Fruit fly (Drosophila melanogaster) whole organism, adult: ENCODE results near the gene Tm1.
A peak's percentile ranks its signal among the peaks of the same experiment; 100 is the strongest.

Experiments used
- CG11617 ChIP-seq: fragments of 200-800 bp; sonication (Bioruptor generic); optimal IDR thresholded peaks from 2 replicates; lab custom pipeline; 2017; ENCODE audit warnings: mild to moderate bottlenecking, missing biosample characterization, missing genetic modification reagents, missing genetic modification characterization
- CG12768 ChIP-seq: fragments of 200-800 bp; sonication (Bioruptor generic); optimal IDR thresholded peaks from 2 replicates; lab custom pipeline; 2017; ENCODE audit warnings: missing biosample characterization, missing genetic modification characterization, mild to moderate bottlenecking, moderate library complexity, missing genetic modification reagents
- CG14711 ChIP-seq: fragments of 200-800 bp; sonication (Bioruptor generic); optimal IDR thresholded peaks from 2 replicates; lab custom pipeline; 2018; ENCODE audit warnings: missing biosample characterization, mild to moderate bottlenecking, missing genetic modification characterization, moderate library complexity
- CG1620 ChIP-seq: fragments of 200-800 bp; sonication (Bioruptor generic); optimal IDR thresholded peaks from 2 replicates; lab custom pipeline; 2016; ENCODE audit warnings: missing biosample characterization, missing genetic modification characterization
- CG33017 ChIP-seq: fragments of 200-800 bp; sonication (Bioruptor generic); optimal IDR thresholded peaks from 2 replicates; lab custom pipeline; 2018; ENCODE audit warnings: missing biosample characterization, mild to moderate bottlenecking, missing genetic modification characterization, moderate library complexity
- CG5204 ChIP-seq: fragments of 200-800 bp; sonication (Bioruptor generic); optimal IDR thresholded peaks from 2 replicates; lab custom pipeline; 2016; ENCODE audit warnings: missing biosample characterization, missing genetic modification characterization
- CG7045 ChIP-seq: fragments of 200-800 bp; sonication (Bioruptor generic); optimal IDR thresholded peaks from 2 replicates; lab custom pipeline; 2017; ENCODE audit warnings: missing biosample characterization, mild to moderate bottlenecking, missing genetic modification characterization
- CG7101 ChIP-seq: fragments of 200-800 bp; sonication (Bioruptor generic); optimal IDR thresholded peaks from 2 replicates; lab custom pipeline; 2018; ENCODE audit warnings: missing biosample characterization, mild to moderate bottlenecking, missing genetic modification characterization, moderate library complexity
- Clk ChIP-seq: fragments of 200-800 bp; sonication (Bioruptor generic); optimal IDR thresholded peaks from 2 replicates; lab custom pipeline; 2017; ENCODE audit warnings: missing biosample characterization, missing genetic modification characterization
- Crg-1 ChIP-seq: fragments of 200-800 bp; sonication (Bioruptor generic); optimal IDR thresholded peaks from 2 replicates; lab custom pipeline; 2016; ENCODE audit warnings: missing biosample characterization, missing genetic modification characterization
- Hr96 ChIP-seq: fragments of 200-800 bp; sonication (Bioruptor generic); optimal IDR thresholded peaks from 2 replicates; lab custom pipeline; 2016; ENCODE audit warnings: missing biosample characterization, missing genetic modification characterization
- Mnt ChIP-seq: fragments of 200-800 bp; sonication (Bioruptor generic); optimal IDR thresholded peaks from 2 replicates; lab custom pipeline; 2016; ENCODE audit warnings: missing biosample characterization, mild to moderate bottlenecking, missing genetic modification characterization
- bab1 ChIP-seq: fragments of 200-800 bp; sonication (Bioruptor generic); optimal IDR thresholded peaks from 3 replicates; lab custom pipeline; 2019; ENCODE audit warnings: missing biosample characterization, mild to moderate bottlenecking, missing genetic modification characterization, moderate library complexity
- cic ChIP-seq: fragments of 200-800 bp; sonication (Bioruptor generic); optimal IDR thresholded peaks from 2 replicates; lab custom pipeline; 2017; ENCODE audit warnings: missing biosample characterization, mild to moderate bottlenecking, missing genetic modification characterization, moderate library complexity
- cnc ChIP-seq, 2 experiments: fragments of >200 bp; optimal IDR thresholded peaks; 2 replicates each; lab custom pipeline; 2017
- ovo ChIP-seq: fragments of 200-800 bp; sonication (Bioruptor generic); optimal IDR thresholded peaks from 2 replicates; lab custom pipeline; 2016; ENCODE audit warnings: missing biosample characterization, missing genetic modification characterization
- pad ChIP-seq: fragments of 200-800 bp; sonication (Bioruptor generic); optimal IDR thresholded peaks from 3 replicates; lab custom pipeline; 2017; ENCODE audit warnings: missing biosample characterization, missing genetic modification characterization, mild to moderate bottlenecking, moderate library complexity, missing genetic modification reagents
- tj ChIP-seq: fragments of 200-800 bp; sonication (Bioruptor generic); optimal IDR thresholded peaks from 3 replicates; lab custom pipeline; 2017; ENCODE audit warnings: missing biosample characterization, mild to moderate bottlenecking, missing genetic modification characterization, moderate library complexity
- toe ChIP-seq: fragments of 200-800 bp; sonication (Bioruptor generic); optimal IDR thresholded peaks from 2 replicates; lab custom pipeline; 2016; ENCODE audit warnings: missing biosample characterization, missing genetic modification characterization

Gene Tm1

dm6 chr3R:15320747-15321085 is 42.7 kb downstream of the Tm1 start, which contains the start of gene ear:
Gene ear, plus strand, starts transcription at chr3R:15320756.
- TF ChIP-seq CG14711 (tag; lab: Kevin White, UChicago) (no peak), Clk (GFP tag; lab: Kevin White, UChicago) (no peak), CG12768 (GFP tag; lab: Kevin White, UChicago) (no peak), CG7045 (no peak), pad (GFP tag; lab: Kevin White, UChicago) (no peak), bab1 (no peak), CG11617 (GFP tag; lab: Kevin White, UChicago) (no peak), CG7101 (tag; lab: Kevin White, UChicago) (no peak), CG5204 (GFP tag; lab: Kevin White, UChicago) (no peak), cnc (optimal IDR thresholded peaks at IDR 0.05; lab: Kevin White, UChicago) (no peak)

- TF ChIP-seq ovo (GFP tag; lab: Kevin White, UChicago) (peak; percentile 43), CG7101 (tag; lab: Kevin White, UChicago) (no peak)
Observed at dm6 chr3R:15328083-15328779, 50.2 kb downstream of the Tm1 start, which contains the start of the genes CG6236 and ea. Gene CG6236, minus strand, starts transcription at chr3R:15328269. Gene ea, plus strand, starts transcription at chr3R:15328729.

- TF ChIP-seq Mnt (GFP tag; lab: Kevin White, UChicago) (peak; percentile 36), cic (GFP tag; lab: Kevin White, UChicago) (no peak), Hr96 (GFP tag; lab: Kevin White, UChicago) (no peak), CG1620 (peak; percentile 46), CG7101 (tag; lab: Kevin White, UChicago) (peak; percentile 57), CG12768 (GFP tag; lab: Kevin White, UChicago) (no peak), bab1 (peak; percentile 30), CG14711 (tag; lab: Kevin White, UChicago) (peak; percentile 43), CG11617 (GFP tag; lab: Kevin White, UChicago) (no peak)
Observed at dm6 chr3R:15330472-15330871, 52.5 kb downstream of the Tm1 start, which contains the start of gene mRpL9. Gene mRpL9, plus strand, starts transcription at chr3R:15330738.

- peak; percentile 60 for TF ChIP-seq Crg-1
- peak; percentile 99 for TF ChIP-seq Mnt (GFP tag; lab: Kevin White, UChicago)
- TF ChIP-seq pad (GFP tag; lab: Kevin White, UChicago) = peak; percentile 66
- no peak for TF ChIP-seq ovo (GFP tag; lab: Kevin White, UChicago)
- no peak for TF ChIP-seq cnc (optimal IDR thresholded peaks at IDR 0.05; lab: Kevin White, UChicago)
- TF ChIP-seq CG7101 (tag; lab: Kevin White, UChicago) = peak; percentile 44
- peak; percentile 42 for TF ChIP-seq CG11617 (GFP tag; lab: Kevin White, UChicago)
- no peak for TF ChIP-seq CG7045
- TF ChIP-seq CG1620 = peak; percentile 65
- peak; percentile 79 for TF ChIP-seq bab1
- peak; percentile 40 for TF ChIP-seq CG14711 (tag; lab: Kevin White, UChicago)
- peak; percentile 51 for TF ChIP-seq cic (GFP tag; lab: Kevin White, UChicago)
- TF ChIP-seq Clk (GFP tag; lab: Kevin White, UChicago) = no peak
Observed at dm6 chr3R:15332994-15333393, 55.0 kb downstream of the Tm1 start, which contains the start of the genes Fkbp39 and Cyfip. Gene Fkbp39, minus strand, starts transcription at chr3R:15333133. Gene Cyfip, plus strand, starts transcription at chr3R:15333266.

dm6 chr3R:15339111-15339510 is 61.1 kb downstream of the Tm1 start:
- TF ChIP-seq CG12768 (GFP tag; lab: Kevin White, UChicago) (no peak), CG7045 (no peak), toe (GFP tag; lab: Kevin White, UChicago) (no peak), cnc (optimal IDR thresholded peaks at IDR 0.05; lab: Kevin White, UChicago) (no peak), CG14711 (tag; lab: Kevin White, UChicago) (no peak), Clk (GFP tag; lab: Kevin White, UChicago) (no peak), Mnt (GFP tag; lab: Kevin White, UChicago) (no peak), cic (GFP tag; lab: Kevin White, UChicago) (no peak), tj (GFP tag; lab: Kevin White, UChicago) (no peak), Hr96 (GFP tag; lab: Kevin White, UChicago) (no peak), CG5204 (GFP tag; lab: Kevin White, UChicago) (no peak), bab1 (no peak), CG7101 (tag; lab: Kevin White, UChicago) (no peak)

- no peak for TF ChIP-seq Clk (GFP tag; lab: Kevin White, UChicago)
- peak; percentile 5 for TF ChIP-seq bab1
- no peak for TF ChIP-seq CG7101 (tag; lab: Kevin White, UChicago)
- no peak for TF ChIP-seq cic (GFP tag; lab: Kevin White, UChicago)
- no peak for TF ChIP-seq Mnt (GFP tag; lab: Kevin White, UChicago)
- peak; percentile 1 for TF ChIP-seq CG11617 (GFP tag; lab: Kevin White, UChicago)
- TF ChIP-seq Hr96 (GFP tag; lab: Kevin White, UChicago) = no peak
- TF ChIP-seq CG33017 = no peak
- no peak for TF ChIP-seq CG1620
- no peak for TF ChIP-seq CG12768 (GFP tag; lab: Kevin White, UChicago)
- peak; percentile 43 for TF ChIP-seq ovo (GFP tag; lab: Kevin White, UChicago)
- no peak for TF ChIP-seq CG5204 (GFP tag; lab: Kevin White, UChicago)
- no peak for TF ChIP-seq pad (GFP tag; lab: Kevin White, UChicago)
Observed at dm6 chr3R:15340052-15340732, 62.2 kb downstream of the Tm1 start, which contains the start of gene SerRS-m. Gene SerRS-m, plus strand, starts transcription at chr3R:15340667.
